Fruit fly (Drosophila melanogaster) whole organism, embryonic: Measurements from ENCODE around the gene Ced-12.

Experiments
- CG11085 ChIP-seq: fragments of 200-800 bp; sonication (Bioruptor generic); IDR thresholded peaks from 2 replicates; pipeline ENCODE4 v1.3.6; 2022; ENCODE audit warnings: missing biosample characterization, missing genetic modification characterization
- CG11560 ChIP-seq: fragments of 200-800 bp; sonication (Bioruptor generic); IDR thresholded peaks from 3 replicates; pipeline ENCODE4 v1.3.6; 2022; ENCODE audit warnings: missing biosample characterization, missing genetic modification characterization
- CG12744 ChIP-seq: fragments of 200-800 bp; sonication (Bioruptor generic); optimal IDR thresholded peaks from 2 replicates; lab custom pipeline; 2016; ENCODE audit warnings: missing biosample characterization, missing genetic modification characterization
- CG14014 ChIP-seq: fragments of 200-800 bp; sonication (Bioruptor generic); IDR thresholded peaks from 2 replicates; pipeline ENCODE4 v1.3.6; 2022; ENCODE audit warnings: missing biosample characterization, missing genetic modification characterization
- CG14441 ChIP-seq: fragments of 200-800 bp; sonication (Bioruptor generic); IDR thresholded peaks from 2 replicates; pipeline ENCODE4 v1.3.6; 2022; ENCODE audit warnings: missing biosample characterization, missing genetic modification characterization
- CG14860 ChIP-seq: fragments of 200-800 bp; sonication (Bioruptor generic); IDR thresholded peaks from 3 replicates; pipeline ENCODE4 v1.3.6; 2022; ENCODE audit warnings: missing biosample characterization, missing genetic modification characterization; ENCODE audit not compliant: partially characterized antibody
- CG15479 ChIP-seq: fragments of 200-800 bp; sonication (Bioruptor generic); optimal IDR thresholded peaks from 3 replicates; lab custom pipeline; 2019; ENCODE audit warnings: missing biosample characterization, mild to moderate bottlenecking, missing genetic modification characterization, moderate library complexity
- CG16815 ChIP-seq: fragments of 200-800 bp; sonication (Bioruptor generic); optimal IDR thresholded peaks from 3 replicates; lab custom pipeline; 2017; ENCODE audit warnings: missing biosample characterization, mild to moderate bottlenecking, missing genetic modification characterization
- CG17359 ChIP-seq: fragments of 200-800 bp; sonication (Bioruptor generic); optimal IDR thresholded peaks from 3 replicates; lab custom pipeline; 2018; ENCODE audit warnings: missing biosample characterization, mild to moderate bottlenecking, missing genetic modification characterization, moderate library complexity
- CG3065 ChIP-seq: fragments of 200-800 bp; sonication (Bioruptor generic); optimal IDR thresholded peaks from 2 replicates; lab custom pipeline; 2016; ENCODE audit warnings: missing biosample characterization, missing genetic modification characterization
- CG3407 ChIP-seq: fragments of 200-800 bp; sonication (Bioruptor generic); optimal IDR thresholded peaks from 2 replicates; lab custom pipeline; 2018; ENCODE audit warnings: missing biosample characterization, mild to moderate bottlenecking, missing genetic modification characterization
- CG4404 ChIP-seq: fragments of 200-800 bp; sonication (Bioruptor generic); IDR thresholded peaks from 2 replicates; pipeline ENCODE4 v1.3.6; 2022; ENCODE audit warnings: missing biosample characterization, missing genetic modification characterization
- CG4424 ChIP-seq: fragments of 200-800 bp; sonication (Bioruptor generic); optimal IDR thresholded peaks from 3 replicates; lab custom pipeline; 2016; ENCODE audit warnings: missing biosample characterization, missing genetic modification characterization
- CG6791 ChIP-seq: fragments of 200-800 bp; sonication (Bioruptor generic); IDR thresholded peaks from 3 replicates; pipeline ENCODE4 v1.3.6; 2022; ENCODE audit warnings: missing biosample characterization, missing genetic modification characterization; ENCODE audit not compliant: partially characterized antibody
- CG6813 ChIP-seq: fragments of 200-800 bp; sonication (Bioruptor generic); optimal IDR thresholded peaks from 2 replicates; lab custom pipeline; 2017; ENCODE audit warnings: missing biosample characterization, missing genetic modification characterization, mild to moderate bottlenecking, moderate library complexity, missing genetic modification reagents
- CG7556 ChIP-seq: fragments of 200-800 bp; sonication (Bioruptor generic); optimal IDR thresholded peaks from 2 replicates; lab custom pipeline; 2017; ENCODE audit warnings: missing biosample characterization, mild to moderate bottlenecking, missing genetic modification characterization
- CG7928 ChIP-seq: fragments of 200-800 bp; sonication (Bioruptor generic); optimal IDR thresholded peaks from 2 replicates; lab custom pipeline; 2017; ENCODE audit warnings: missing biosample characterization, mild to moderate bottlenecking, missing genetic modification characterization
- CG8765 ChIP-seq: fragments of 200-800 bp; sonication (Bioruptor generic); IDR thresholded peaks from 2 replicates; pipeline ENCODE4 v1.3.6; 2022; ENCODE audit warnings: missing biosample characterization, missing genetic modification characterization
- Dbx ChIP-seq: fragments of 200-800 bp; sonication (Bioruptor generic); IDR thresholded peaks from 3 replicates; pipeline ENCODE4 v1.3.6; 2022; ENCODE audit warnings: missing biosample characterization, missing genetic modification characterization
- Dll ChIP-seq: fragments of 200-800 bp; sonication (Bioruptor generic); IDR thresholded peaks from 4 replicates; pipeline ENCODE4 v1.3.6; 2022; ENCODE audit warnings: missing biosample characterization, missing genetic modification characterization; ENCODE audit not compliant: partially characterized antibody
- Dref ChIP-seq: fragments of 200-800 bp; sonication (Bioruptor generic); IDR thresholded peaks from 2 replicates; pipeline ENCODE4 v1.3.6; 2022; ENCODE audit warnings: missing biosample characterization, missing genetic modification characterization
- Ets65A ChIP-seq: fragments of 200-800 bp; sonication (Bioruptor generic); peaks from one replicate; lab custom pipeline; 2016; ENCODE audit warnings: missing biosample characterization, missing genetic modification characterization
- Fer1 ChIP-seq: fragments of 200-800 bp; sonication (Bioruptor generic); optimal IDR thresholded peaks from 2 replicates; lab custom pipeline; 2017; ENCODE audit warnings: missing biosample characterization, mild to moderate bottlenecking, missing genetic modification characterization
- Hmr ChIP-seq: fragments of 200-800 bp; sonication (Bioruptor generic); optimal IDR thresholded peaks from 3 replicates; lab custom pipeline; 2017; ENCODE audit warnings: mild to moderate bottlenecking, missing biosample characterization, missing genetic modification reagents, missing genetic modification characterization
- MESR4 ChIP-seq: fragments of 200-800 bp; sonication (Bioruptor generic); optimal IDR thresholded peaks from 2 replicates; lab custom pipeline; 2018; ENCODE audit warnings: missing biosample characterization, mild to moderate bottlenecking, missing genetic modification characterization, moderate library complexity
- Med ChIP-seq: fragments of 200-800 bp; sonication (Bioruptor generic); peaks from one replicate; lab custom pipeline; 2016; ENCODE audit warnings: missing biosample characterization, missing genetic modification characterization, mild to moderate bottlenecking, inconsistent platforms, moderate library complexity
- Stat92E ChIP-seq, 3 experiments: fragments of >200 bp in 2 of 3; fragments of 200-800 bp in 1 of 3; sonication (Bioruptor generic) in 1 of 3; optimal IDR thresholded peaks; 2 replicates each; lab custom pipeline; 2017 to 2019; ENCODE audit warnings: missing biosample characterization in 3 of 3, missing genetic modification characterization in 3 of 3, mild to moderate bottlenecking in 1 of 3, moderate library complexity in 1 of 3
- cad ChIP-seq: fragments of >200 bp; optimal IDR thresholded peaks from 2 replicates; lab custom pipeline; 2017; ENCODE audit warnings: missing biosample characterization, missing genetic modification characterization
- chm ChIP-seq: fragments of 200-800 bp; sonication (Bioruptor generic); IDR thresholded peaks from 2 replicates; pipeline ENCODE4 v1.3.6; 2022; ENCODE audit warnings: missing biosample characterization, missing genetic modification characterization
- ci ChIP-seq: fragments of 200-800 bp; sonication (Bioruptor generic); IDR thresholded peaks from 3 replicates; pipeline ENCODE4 v1.3.6; 2022; ENCODE audit warnings: missing biosample characterization, missing genetic modification characterization
- crol ChIP-seq: fragments of 200-800 bp; sonication (Bioruptor generic); IDR thresholded peaks from 2 replicates; pipeline ENCODE4 v1.3.6; 2022; ENCODE audit warnings: missing biosample characterization, missing genetic modification characterization
- fd64A ChIP-seq: fragments of 200-800 bp; sonication (Bioruptor generic); optimal IDR thresholded peaks from 3 replicates; lab custom pipeline; 2018; ENCODE audit warnings: missing biosample characterization, mild to moderate bottlenecking, missing genetic modification characterization
- hbn ChIP-seq: fragments of 200-800 bp; sonication (Bioruptor generic); IDR thresholded peaks from 2 replicates; pipeline ENCODE4 v1.3.6; 2022; ENCODE audit warnings: missing biosample characterization, missing genetic modification characterization; ENCODE audit not compliant: partially characterized antibody
- hkb ChIP-seq, 2 experiments: fragments of 200-800 bp in 1 of 2; fragments of >200 bp in 1 of 2; sonication (Bioruptor generic) in 1 of 2; IDR thresholded peaks in 1 of 2; optimal IDR thresholded peaks in 1 of 2; 2 replicates each; pipeline versions ENCODE4 v1.3.6 to Lab custom; 2017 to 2022; ENCODE audit warnings: missing biosample characterization in 1 of 2, missing genetic modification characterization in 1 of 2
- mam ChIP-seq: fragments of 200-800 bp; sonication (Bioruptor generic); optimal IDR thresholded peaks from 3 replicates; lab custom pipeline; 2016; ENCODE audit warnings: missing biosample characterization, missing genetic modification characterization
- peb ChIP-seq: fragments of 200-800 bp; sonication (Bioruptor generic); IDR thresholded peaks from 2 replicates; pipeline ENCODE4 v1.3.6; 2022; ENCODE audit warnings: missing biosample characterization, missing genetic modification characterization
- phol ChIP-seq: fragments of 200-800 bp; sonication (Bioruptor generic); optimal IDR thresholded peaks from 3 replicates; lab custom pipeline; 2018; ENCODE audit warnings: missing biosample characterization, mild to moderate bottlenecking, missing genetic modification characterization, moderate library complexity
- pnt ChIP-seq: fragments of 200-800 bp; sonication (Bioruptor generic); optimal IDR thresholded peaks from 3 replicates; lab custom pipeline; 2016; ENCODE audit warnings: missing biosample characterization, missing genetic modification characterization
- prd ChIP-seq, 3 experiments: fragments of >200 bp in 2 of 3; fragments of 200-800 bp in 1 of 3; sonication (Bioruptor generic) in 1 of 3; optimal IDR thresholded peaks in 2 of 3; IDR thresholded peaks in 1 of 3; 2 replicates in 2 of 3; 3 replicates in 1 of 3; pipeline versions ENCODE4 v1.3.6 to Lab custom; 2017 to 2022; ENCODE audit warnings: missing biosample characterization in 1 of 3, missing genetic modification characterization in 1 of 3
- pum ChIP-seq: fragments of 200-800 bp; sonication (Bioruptor generic); optimal IDR thresholded peaks from 2 replicates; lab custom pipeline; 2016; ENCODE audit warnings: missing biosample characterization, missing genetic modification characterization
- row ChIP-seq: fragments of 200-800 bp; sonication (Bioruptor generic); IDR thresholded peaks from 3 replicates; pipeline ENCODE4 v1.3.6; 2022; ENCODE audit warnings: missing biosample characterization, missing genetic modification characterization
- sqz ChIP-seq: fragments of 200-800 bp; sonication (Bioruptor generic); optimal IDR thresholded peaks from 3 replicates; lab custom pipeline; 2018; ENCODE audit warnings: missing biosample characterization, mild to moderate bottlenecking, missing genetic modification characterization
- sug ChIP-seq: fragments of 200-800 bp; optimal IDR thresholded peaks from 2 replicates; lab custom pipeline; 2019; ENCODE audit warnings: missing biosample characterization, mild to moderate bottlenecking, missing genetic modification characterization, moderate library complexity
- tll ChIP-seq, 2 experiments: fragments of 200-800 bp in 1 of 2; fragments of >200 bp in 1 of 2; sonication (Bioruptor generic) in 1 of 2; optimal IDR thresholded peaks; 2 replicates each; lab custom pipeline; 2017 to 2019; ENCODE audit warnings: missing biosample characterization in 2 of 2, missing genetic modification characterization in 2 of 2, mild to moderate bottlenecking in 1 of 2, moderate library complexity in 1 of 2
- twi ChIP-seq: fragments of 200-800 bp; optimal IDR thresholded peaks from 2 replicates; lab custom pipeline; 2019; ENCODE audit warnings: missing biosample characterization, mild to moderate bottlenecking, missing genetic modification characterization, moderate library complexity
- tx ChIP-seq: fragments of 200-800 bp; sonication (Bioruptor generic); optimal IDR thresholded peaks from 2 replicates; lab custom pipeline; 2016; ENCODE audit warnings: missing biosample characterization, missing genetic modification characterization
- wdn ChIP-seq: fragments of 200-800 bp; sonication (Bioruptor generic); IDR thresholded peaks from 2 replicates; pipeline ENCODE4 v1.3.6; 2022; ENCODE audit warnings: missing biosample characterization, missing genetic modification characterization
- zen ChIP-seq: fragments of 200-800 bp; sonication (Bioruptor generic); optimal IDR thresholded peaks from 3 replicates; lab custom pipeline; 2018; ENCODE audit warnings: missing biosample characterization, mild to moderate bottlenecking, missing genetic modification characterization, moderate library complexity

Gene Ced-12

DNA sequence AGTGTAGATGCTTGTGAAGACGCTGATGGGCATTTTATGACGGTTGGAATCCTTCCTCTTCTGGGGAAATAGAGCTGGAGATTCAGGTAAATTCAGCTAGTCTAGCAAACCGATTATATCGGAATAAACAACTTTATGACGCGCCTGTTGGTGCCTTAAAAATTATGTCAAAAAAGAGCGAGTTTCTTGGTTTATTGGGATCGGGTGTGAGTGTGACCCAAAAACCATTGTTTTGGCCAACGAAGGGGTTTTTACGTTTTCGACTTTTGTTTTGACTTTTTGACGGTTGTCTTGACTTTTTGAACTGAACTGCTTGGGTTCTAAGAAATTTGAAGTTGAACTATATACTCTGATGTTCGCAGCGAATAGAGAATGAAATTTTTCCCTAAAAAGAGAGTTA lies 5.6 kb upstream of the Ced-12 start:
- no peak for TF ChIP-seq prd (optimal IDR thresholded peaks at IDR 0.05; lab: Kevin White, UChicago)
- peak; percentile 3; the same call in 1 of the 3 replicates for TF ChIP-seq prd (GFP tag; IDR thresholded peaks at IDR 0.05; lab: Robert Waterston, UW)
- TF ChIP-seq Fer1 (GFP tag; lab: Kevin White, UChicago): no peak
- TF ChIP-seq CG14014 (GFP tag; lab: Robert Waterston, UW): no peak
- TF ChIP-seq chm (GFP tag; lab: Robert Waterston, UW): no peak
- peak; percentile 86 for TF ChIP-seq cad (GFP tag; lab: Kevin White, UChicago)
- no peak for TF ChIP-seq ci (GFP tag; lab: Robert Waterston, UW)
- no peak for TF ChIP-seq crol (GFP tag; lab: Robert Waterston, UW)
- TF ChIP-seq Dref (GFP tag; lab: Robert Waterston, UW): no peak
- TF ChIP-seq CG17359 (tag; lab: Kevin White, UChicago): no peak
- no peak for TF ChIP-seq Dll (GFP tag; lab: Robert Waterston, UW)
- no peak for TF ChIP-seq sqz (GFP tag; lab: Kevin White, UChicago)
- no peak for TF ChIP-seq hkb (optimal IDR thresholded peaks at IDR 0.05; lab: Kevin White, UChicago)
- TF ChIP-seq hkb (GFP tag; IDR thresholded peaks at IDR 0.05; lab: Robert Waterston, UW): no peak
- TF ChIP-seq Stat92E (GFP tag; optimal IDR thresholded peaks at IDR 0.05; lab: Kevin White, UChicago): no peak
- peak in 1 of 2 experiments; percentile 95 for TF ChIP-seq tll (GFP tag; optimal IDR thresholded peaks at IDR 0.05; lab: Kevin White, UChicago)
- TF ChIP-seq, all 482 proteins: peak for 3

DNA sequence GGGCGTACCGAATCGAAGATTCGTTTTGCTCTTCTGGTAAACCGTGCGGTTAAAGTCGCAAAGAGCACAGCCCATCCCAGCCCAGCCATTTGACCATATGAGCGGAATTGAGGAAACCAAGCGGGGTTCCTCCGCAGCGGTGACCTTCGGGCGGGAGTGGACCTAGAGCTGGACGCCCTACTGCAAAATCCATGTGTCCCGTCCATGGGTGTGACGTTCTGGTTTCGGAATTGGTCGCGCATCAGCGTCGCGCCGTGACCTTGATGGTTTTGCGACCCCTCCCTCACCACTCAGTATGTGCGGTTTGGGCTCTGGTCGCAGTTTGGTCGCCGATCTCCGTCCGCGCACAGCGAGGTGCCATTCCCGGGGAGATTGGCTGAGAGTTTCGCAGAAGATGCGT lies 4.9 kb upstream of the Ced-12 start:
- TF ChIP-seq CG3065 (GFP tag; lab: Kevin White, UChicago): no peak
- TF ChIP-seq hbn (GFP tag; lab: Robert Waterston, UW): no peak
- TF ChIP-seq row (GFP tag; lab: Robert Waterston, UW): no peak
- TF ChIP-seq Hmr (GFP tag; lab: Kevin White, UChicago): no peak
- TF ChIP-seq sug (tag; lab: Kevin White, UChicago): no peak
- TF ChIP-seq CG16815 (GFP tag; lab: Kevin White, UChicago): no peak
- no peak for TF ChIP-seq CG7928 (GFP tag; lab: Kevin White, UChicago)
- no peak for TF ChIP-seq CG4404 (GFP tag; lab: Robert Waterston, UW)
- no peak for TF ChIP-seq pnt
- TF ChIP-seq prd (optimal IDR thresholded peaks at IDR 0.05; lab: Kevin White, UChicago): no peak
- TF ChIP-seq prd (GFP tag; IDR thresholded peaks at IDR 0.05; lab: Robert Waterston, UW): peak; percentile 84
- no peak for TF ChIP-seq tx
- no peak for TF ChIP-seq CG4424 (GFP tag; lab: Kevin White, UChicago)
- TF ChIP-seq CG8765: no peak
- TF ChIP-seq CG6813 (GFP tag; lab: Kevin White, UChicago): no peak
- TF ChIP-seq twi: peak; percentile 74
- TF ChIP-seq fd64A (GFP tag; lab: Kevin White, UChicago): no peak
- no peak for TF ChIP-seq CG14441
- peak; percentile 6 for TF ChIP-seq Med (GFP tag; lab: Kevin White, UChicago)
- TF ChIP-seq CG14860 (GFP tag; lab: Robert Waterston, UW): no peak
- TF ChIP-seq zen (tag; lab: Kevin White, UChicago): peak; percentile 62
- no peak for TF ChIP-seq mam
- TF ChIP-seq CG15479 (GFP tag; lab: Kevin White, UChicago): peak; percentile 65
- no peak for TF ChIP-seq CG12744 (GFP tag; lab: Kevin White, UChicago)
- TF ChIP-seq peb (GFP tag; lab: Robert Waterston, UW): no peak
- TF ChIP-seq CG3407: no peak
- no peak for TF ChIP-seq pum (GFP tag; lab: Kevin White, UChicago)
- no peak for TF ChIP-seq wdn (GFP tag; lab: Robert Waterston, UW)
- TF ChIP-seq Dbx: no peak
- TF ChIP-seq CG7556: no peak
- 0 out of 3 replicates have a peak, but pooled peaks have one; percentile 39 for TF ChIP-seq CG6791 (GFP tag; lab: Robert Waterston, UW)
- TF ChIP-seq CG11560 (tag; lab: Robert Waterston, UW): peak; percentile 22; the same call in 1 of the 3 replicates
- no peak for TF ChIP-seq phol (tag; lab: Kevin White, UChicago)
- no peak for TF ChIP-seq CG11085 (GFP tag; lab: Robert Waterston, UW)
- TF ChIP-seq MESR4 (GFP tag; lab: Kevin White, UChicago): no peak
- TF ChIP-seq Ets65A (GFP tag; lab: Kevin White, UChicago): no peak
